Fruit fly (Drosophila melanogaster) whole organism, embryonic: Measurements from ENCODE around the gene Parg.

Experiments used
- Aef1 ChIP-seq: fragments of 200-800 bp; sonication (Bioruptor generic); IDR thresholded peaks from 3 replicates; pipeline ENCODE4 v1.3.6; 2022; ENCODE audit warnings: missing biosample characterization, missing genetic modification characterization
- Antp ChIP-seq: fragments of 200-800 bp; sonication (Bioruptor generic); optimal IDR thresholded peaks from 3 replicates; lab custom pipeline; 2016; ENCODE audit warnings: missing biosample characterization, missing genetic modification characterization
- Asciz ChIP-seq: fragments of 200-800 bp; sonication (Bioruptor generic); optimal IDR thresholded peaks from 2 replicates; lab custom pipeline; 2017; ENCODE audit warnings: missing biosample characterization, mild to moderate bottlenecking, missing genetic modification characterization, missing genetic modification reagents
- Bgb ChIP-seq: fragments of 200-800 bp; sonication (Bioruptor generic); IDR thresholded peaks from 2 replicates; pipeline ENCODE4 v1.3.6; 2022; ENCODE audit warnings: missing biosample characterization, missing genetic modification characterization; ENCODE audit not compliant: partially characterized antibody
- Blimp-1 ChIP-seq: fragments of 200-800 bp; sonication (Bioruptor generic); optimal IDR thresholded peaks from 3 replicates; lab custom pipeline; 2018; ENCODE audit warnings: missing biosample characterization, missing genetic modification characterization, mild to moderate bottlenecking, moderate library complexity, missing genetic modification reagents
- Bteb2 ChIP-seq: fragments of 200-800 bp; sonication (Bioruptor generic); optimal IDR thresholded peaks from 2 replicates; lab custom pipeline; 2016; ENCODE audit warnings: missing biosample characterization, missing genetic modification characterization
- CG12744 ChIP-seq: fragments of 200-800 bp; sonication (Bioruptor generic); optimal IDR thresholded peaks from 2 replicates; lab custom pipeline; 2016; ENCODE audit warnings: missing biosample characterization, missing genetic modification characterization
- CG12942 ChIP-seq: fragments of 200-800 bp; sonication (Bioruptor generic); optimal IDR thresholded peaks from 3 replicates; lab custom pipeline; 2016; ENCODE audit warnings: missing biosample characterization, missing genetic modification characterization
- CG2712 ChIP-seq: fragments of 200-800 bp; optimal IDR thresholded peaks from 3 replicates; lab custom pipeline; 2019; ENCODE audit warnings: missing biosample characterization, mild to moderate bottlenecking, missing genetic modification characterization, moderate library complexity
- CG32767 ChIP-seq: fragments of 200-800 bp; sonication (Bioruptor generic); IDR thresholded peaks from 2 replicates; pipeline ENCODE4 v1.3.6; 2022; ENCODE audit warnings: missing biosample characterization, missing genetic modification characterization
- CG3838 ChIP-seq: fragments of 200-800 bp; sonication (Bioruptor generic); optimal IDR thresholded peaks from 3 replicates; lab custom pipeline; 2016; ENCODE audit warnings: missing biosample characterization, missing genetic modification characterization
- CG3847 ChIP-seq: fragments of 200-800 bp; sonication (Bioruptor generic); IDR thresholded peaks from 2 replicates; pipeline ENCODE4 v1.3.6; 2022; ENCODE audit warnings: missing biosample characterization, missing genetic modification characterization
- CG7745 ChIP-seq: fragments of 200-800 bp; sonication (Bioruptor generic); optimal IDR thresholded peaks from 2 replicates; lab custom pipeline; 2018; ENCODE audit warnings: missing biosample characterization, mild to moderate bottlenecking, missing genetic modification characterization, moderate library complexity
- CG7839 ChIP-seq: fragments of 200-800 bp; sonication (Bioruptor generic); optimal IDR thresholded peaks from 3 replicates; lab custom pipeline; 2018; ENCODE audit warnings: missing biosample characterization, mild to moderate bottlenecking, missing genetic modification characterization, moderate library complexity
- CG8281 ChIP-seq: fragments of 200-800 bp; sonication (Bioruptor generic); optimal IDR thresholded peaks from 2 replicates; lab custom pipeline; 2018; ENCODE audit warnings: missing biosample characterization, mild to moderate bottlenecking, missing genetic modification characterization, moderate library complexity
- CG8359 ChIP-seq: fragments of 200-800 bp; sonication (Bioruptor generic); optimal IDR thresholded peaks from 2 replicates; lab custom pipeline; 2017; ENCODE audit warnings: missing biosample characterization, mild to moderate bottlenecking, missing genetic modification characterization, borderline replicate concordance
- CG9437 ChIP-seq: fragments of 200-800 bp; sonication (Bioruptor generic); optimal IDR thresholded peaks from 2 replicates; lab custom pipeline; 2018; ENCODE audit warnings: missing biosample characterization, mild to moderate bottlenecking, missing genetic modification characterization
- CG9876 ChIP-seq: fragments of 200-800 bp; sonication (Bioruptor generic); optimal IDR thresholded peaks from 2 replicates; lab custom pipeline; 2016; ENCODE audit warnings: missing biosample characterization, missing genetic modification characterization
- D19B ChIP-seq: fragments of 200-800 bp; sonication (Bioruptor generic); optimal IDR thresholded peaks from 2 replicates; lab custom pipeline; 2017; ENCODE audit warnings: missing biosample characterization, mild to moderate bottlenecking, missing genetic modification characterization
- Dip3 ChIP-seq: fragments of 200-800 bp; sonication (Bioruptor generic); optimal IDR thresholded peaks from 3 replicates; lab custom pipeline; 2016; ENCODE audit warnings: missing biosample characterization, missing genetic modification characterization
- Dll ChIP-seq: fragments of 200-800 bp; sonication (Bioruptor generic); IDR thresholded peaks from 4 replicates; pipeline ENCODE4 v1.3.6; 2022; ENCODE audit warnings: missing biosample characterization, missing genetic modification characterization; ENCODE audit not compliant: partially characterized antibody
- Doc3 ChIP-seq: fragments of 200-800 bp; sonication (Bioruptor generic); IDR thresholded peaks from 3 replicates; pipeline ENCODE4 v1.3.6; 2022; ENCODE audit warnings: missing biosample characterization, missing genetic modification characterization; ENCODE audit not compliant: partially characterized antibody
- Dp ChIP-seq: fragments of 200-800 bp; sonication (Bioruptor generic); optimal IDR thresholded peaks from 2 replicates; lab custom pipeline; 2018; ENCODE audit warnings: missing biosample characterization, mild to moderate bottlenecking, missing genetic modification characterization, moderate library complexity
- Elba2 ChIP-seq: fragments of 200-800 bp; sonication (Bioruptor generic); optimal IDR thresholded peaks from 3 replicates; lab custom pipeline; 2016; ENCODE audit warnings: missing biosample characterization, missing genetic modification characterization
- GATAe ChIP-seq: fragments of 200-800 bp; sonication (Bioruptor generic); conservative IDR thresholded peaks from 2 replicates; pipeline ENCODE4 v1.3.6; 2022; ENCODE audit warnings: missing biosample characterization, missing genetic modification characterization
- Gug ChIP-seq: fragments of 200-800 bp; sonication (Bioruptor generic); IDR thresholded peaks from 4 replicates; pipeline ENCODE4 v1.3.6; 2022; ENCODE audit warnings: missing biosample characterization, missing genetic modification characterization
- Hr3 ChIP-seq: fragments of 200-800 bp; sonication (Bioruptor generic); optimal IDR thresholded peaks from 3 replicates; lab custom pipeline; 2016; ENCODE audit warnings: missing biosample characterization, missing genetic modification characterization
- Lhr ChIP-seq: fragments of 200-800 bp; sonication (Bioruptor generic); optimal IDR thresholded peaks from 3 replicates; lab custom pipeline; 2017; ENCODE audit warnings: mild to moderate bottlenecking, missing biosample characterization, missing genetic modification reagents, missing genetic modification characterization
- NC2β ChIP-seq: fragments of 200-800 bp; sonication (Bioruptor generic); optimal IDR thresholded peaks from 2 replicates; lab custom pipeline; 2016; ENCODE audit warnings: missing biosample characterization, missing genetic modification characterization
- Rfx ChIP-seq: fragments of 200-800 bp; sonication (Bioruptor generic); IDR thresholded peaks from 2 replicates; pipeline ENCODE4 v1.3.6; 2022; ENCODE audit warnings: missing biosample characterization, missing genetic modification characterization
- Sin3A ChIP-seq: fragments of >200 bp; optimal IDR thresholded peaks from 2 replicates; lab custom pipeline; 2018
- Sox100B ChIP-seq: fragments of 200-800 bp; sonication (Bioruptor generic); optimal IDR thresholded peaks from 3 replicates; lab custom pipeline; 2018; ENCODE audit warnings: missing biosample characterization, mild to moderate bottlenecking, missing genetic modification characterization
- Trl ChIP-seq, 3 experiments: fragments of >200 bp in 2 of 3; fragments of 200-800 bp in 1 of 3; sonication (Bioruptor generic) in 1 of 3; optimal IDR thresholded peaks; 2 replicates in 1 of 3; 3 replicates in 2 of 3; lab custom pipeline; 2016 to 2017; ENCODE audit warnings: missing biosample characterization in 1 of 3, missing genetic modification characterization in 1 of 3
- Xrp1 ChIP-seq: fragments of 200-800 bp; sonication (Bioruptor generic); IDR thresholded peaks from 2 replicates; pipeline ENCODE4 v1.3.6; 2022; ENCODE audit warnings: missing biosample characterization, missing genetic modification characterization
- YL-1 ChIP-seq: fragments of 200-800 bp; sonication (Bioruptor generic); optimal IDR thresholded peaks from 3 replicates; lab custom pipeline; 2017; ENCODE audit warnings: missing biosample characterization, mild to moderate bottlenecking, missing genetic modification characterization
- al ChIP-seq: fragments of 200-800 bp; sonication (Bioruptor generic); IDR thresholded peaks from 2 replicates; pipeline ENCODE4 v1.3.6; 2022; ENCODE audit warnings: missing biosample characterization, missing genetic modification characterization
- ara ChIP-seq: fragments of 200-800 bp; sonication (Bioruptor generic); IDR thresholded peaks from 2 replicates; pipeline ENCODE4 v1.3.6; 2022; ENCODE audit warnings: missing biosample characterization, missing genetic modification characterization
- crp ChIP-seq, 2 experiments: fragments of 200-800 bp; sonication (Bioruptor generic); optimal IDR thresholded peaks; 2 replicates in 1 of 2; 3 replicates in 1 of 2; lab custom pipeline; 2017; ENCODE audit warnings: missing biosample characterization in 2 of 2, missing genetic modification characterization in 2 of 2, mild to moderate bottlenecking in 1 of 2, moderate library complexity in 1 of 2
- dmrt11E ChIP-seq: fragments of 200-800 bp; sonication (Bioruptor generic); optimal IDR thresholded peaks from 3 replicates; lab custom pipeline; 2018; ENCODE audit warnings: missing biosample characterization, mild to moderate bottlenecking, missing genetic modification characterization, moderate library complexity
- fru ChIP-seq: fragments of >200 bp; optimal IDR thresholded peaks from 2 replicates; lab custom pipeline; 2017
- gcm2 ChIP-seq: fragments of 200-800 bp; sonication (Bioruptor generic); optimal IDR thresholded peaks from 2 replicates; lab custom pipeline; 2016; ENCODE audit warnings: missing biosample characterization, missing genetic modification characterization
- her ChIP-seq: fragments of 200-800 bp; sonication (Bioruptor generic); optimal IDR thresholded peaks from 2 replicates; lab custom pipeline; 2016; ENCODE audit warnings: missing biosample characterization, missing genetic modification characterization
- kni ChIP-seq: fragments of 200-800 bp; sonication (Bioruptor generic); optimal IDR thresholded peaks from 3 replicates; lab custom pipeline; 2017; ENCODE audit warnings: mild to moderate bottlenecking, missing biosample characterization, missing genetic modification reagents, missing genetic modification characterization
- maf-S ChIP-seq: fragments of 200-800 bp; sonication (Bioruptor generic); optimal IDR thresholded peaks from 2 replicates; lab custom pipeline; 2016; ENCODE audit warnings: missing biosample characterization, missing genetic modification characterization
- org-1 ChIP-seq: fragments of 200-800 bp; sonication (Bioruptor generic); optimal IDR thresholded peaks from 2 replicates; lab custom pipeline; 2017; ENCODE audit warnings: missing biosample characterization, missing genetic modification characterization
- phol ChIP-seq: fragments of 200-800 bp; sonication (Bioruptor generic); optimal IDR thresholded peaks from 3 replicates; lab custom pipeline; 2018; ENCODE audit warnings: missing biosample characterization, mild to moderate bottlenecking, missing genetic modification characterization, moderate library complexity
- ro ChIP-seq: fragments of 200-800 bp; sonication (Bioruptor generic); IDR thresholded peaks from 2 replicates; pipeline ENCODE4 v1.3.6; 2022; ENCODE audit warnings: missing biosample characterization, missing genetic modification characterization
- salm ChIP-seq: fragments of 200-800 bp; sonication (Bioruptor generic); optimal IDR thresholded peaks from 2 replicates; lab custom pipeline; 2018; ENCODE audit warnings: missing biosample characterization, mild to moderate bottlenecking, missing genetic modification characterization
- sc ChIP-seq, 3 experiments: fragments of >200 bp in 2 of 3; fragments of 200-800 bp in 1 of 3; sonication (Bioruptor generic) in 1 of 3; optimal IDR thresholded peaks; 2 replicates in 2 of 3; 3 replicates in 1 of 3; lab custom pipeline; 2017; ENCODE audit warnings: mild to moderate bottlenecking in 1 of 3, missing biosample characterization in 1 of 3, missing genetic modification characterization in 1 of 3, missing genetic modification reagents in 1 of 3
- sima ChIP-seq: fragments of 200-800 bp; sonication (Bioruptor generic); optimal IDR thresholded peaks from 2 replicates; lab custom pipeline; 2016; ENCODE audit warnings: missing biosample characterization, missing genetic modification characterization
- trh ChIP-seq: fragments of 200-800 bp; sonication (Bioruptor generic); optimal IDR thresholded peaks from 2 replicates; lab custom pipeline; 2016; ENCODE audit warnings: missing biosample characterization, missing genetic modification characterization

Parg gene

dm6 chrX:3714020-3714419, 42.7 kb upstream of the Parg start (continued):
- TF ChIP-seq CG7745 (tag; lab: Kevin White, UChicago), result no peak
- TF ChIP-seq fru (lab: Kevin White, UChicago), result no peak
- TF ChIP-seq Doc3 (GFP tag; lab: Robert Waterston, UW), result no peak
- no peak for TF ChIP-seq Gug (GFP tag; lab: Robert Waterston, UW)
- TF ChIP-seq CG12942 (GFP tag; lab: Kevin White, UChicago), result no peak
- TF ChIP-seq CG8281 (tag; lab: Kevin White, UChicago), result no peak
- no peak for TF ChIP-seq YL-1 (GFP tag; lab: Kevin White, UChicago)
- TF ChIP-seq CG9437 (GFP tag; lab: Kevin White, UChicago), result peak; percentile 22
- TF ChIP-seq ara, result no peak
- TF ChIP-seq Dip3 (GFP tag; lab: Kevin White, UChicago), result no peak
- no peak for TF ChIP-seq CG9876 (GFP tag; lab: Kevin White, UChicago)
- no peak for TF ChIP-seq sc (optimal IDR thresholded peaks at IDR 0.05; lab: Kevin White, UChicago)
- TF ChIP-seq sc (GFP tag; optimal IDR thresholded peaks at IDR 0.05; lab: Kevin White, UChicago), result no peak
- no peak for TF ChIP-seq D19B (GFP tag; lab: Kevin White, UChicago)
- no peak for TF ChIP-seq GATAe (GFP tag; lab: Robert Waterston, UW)
- TF ChIP-seq Asciz (GFP tag; lab: Kevin White, UChicago), result no peak
- TF ChIP-seq Hr3 (GFP tag; lab: Kevin White, UChicago), result peak; percentile 5
- no peak for TF ChIP-seq ro (GFP tag; lab: Robert Waterston, UW)
- no peak for TF ChIP-seq Elba2 (GFP tag; lab: Kevin White, UChicago)
- TF ChIP-seq CG2712 (tag; lab: Kevin White, UChicago), result peak; percentile 38
- TF ChIP-seq Bgb (GFP tag; lab: Robert Waterston, UW), result no peak
- TF ChIP-seq Trl (optimal IDR thresholded peaks at IDR 0.05; lab: Kevin White, UChicago), result no peak
- peak; percentile 1 for TF ChIP-seq Trl (GFP tag; optimal IDR thresholded peaks at IDR 0.05; lab: Kevin White, UChicago)
- TF ChIP-seq CG7839 (tag; lab: Kevin White, UChicago), result peak; percentile 62
- TF ChIP-seq Rfx (GFP tag; lab: Robert Waterston, UW), result peak; percentile 48
- TF ChIP-seq Blimp-1 (GFP tag; lab: Kevin White, UChicago), result peak; percentile 14
- no peak for TF ChIP-seq gcm2
- peak; percentile 7 for TF ChIP-seq Bteb2
- peak; percentile 20; the same call in 1 of the 2 replicates for TF ChIP-seq Xrp1 (GFP tag; lab: Robert Waterston, UW)
- TF ChIP-seq Sox100B (GFP tag; lab: Kevin White, UChicago), result no peak
- TF ChIP-seq CG12744 (GFP tag; lab: Kevin White, UChicago), result no peak
- TF ChIP-seq maf-S (GFP tag; lab: Kevin White, UChicago), result no peak
- TF ChIP-seq her, result no peak
- TF ChIP-seq Aef1, result no peak
- TF ChIP-seq org-1 (GFP tag; lab: Kevin White, UChicago), result peak; percentile 18
- no peak for TF ChIP-seq al
- no peak for TF ChIP-seq crp (GFP tag; optimal IDR thresholded peaks at IDR 0.05; lab: Kevin White, UChicago)
- TF ChIP-seq Dp, result no peak
- no peak for TF ChIP-seq NC2β (GFP tag; lab: Kevin White, UChicago)
- TF ChIP-seq CG3838 (GFP tag; lab: Kevin White, UChicago), result no peak
- TF ChIP-seq Dll (GFP tag; lab: Robert Waterston, UW), result no peak
- TF ChIP-seq Antp (GFP tag; lab: Kevin White, UChicago), result peak; percentile 32
- TF ChIP-seq trh, result no peak
- no peak for TF ChIP-seq CG32767 (GFP tag; lab: Robert Waterston, UW)
- TF ChIP-seq CG8359, result no peak
- no peak for TF ChIP-seq salm
- TF ChIP-seq Lhr (GFP tag; lab: Kevin White, UChicago), result no peak
- no peak for TF ChIP-seq sima (GFP tag; lab: Kevin White, UChicago)
- no peak for TF ChIP-seq Sin3A (lab: Kevin White, UChicago)
- peak; percentile 25 for TF ChIP-seq phol
- no peak for TF ChIP-seq kni (GFP tag; lab: Kevin White, UChicago)
- no peak for TF ChIP-seq dmrt11E (tag; lab: Kevin White, UChicago)
- 0 out of 2 replicates have a peak, but pooled peaks have one; percentile 31 for TF ChIP-seq CG3847
